Fruit fly (Drosophila melanogaster) Kc167 (cell line): ENCODE results near the gene sip2.

Experiments
- Myc ChIP-seq: fragments of >200 bp; optimal IDR thresholded peaks from 2 replicates; lab custom pipeline; 2017; ENCODE audit warnings: missing external identifiers
- Sin3A ChIP-seq: fragments of >200 bp; optimal IDR thresholded peaks from 2 replicates; lab custom pipeline; 2018; ENCODE audit warnings: missing external identifiers
- psq ChIP-seq: fragments of >200 bp; optimal IDR thresholded peaks from 2 replicates; lab custom pipeline; 2017; ENCODE audit warnings: missing external identifiers

- TF ChIP-seq psq (no peak), Myc (no peak), Sin3A (lab: Kevin White, UChicago) (no peak)
These were observed 42.3 kb downstream of the sip2 start for dm6 chr2L:6921360-6922090.
